Worm (Caenorhabditis elegans): Measurements from ENCODE around the gene best-16.

best-16 gene

DNA sequence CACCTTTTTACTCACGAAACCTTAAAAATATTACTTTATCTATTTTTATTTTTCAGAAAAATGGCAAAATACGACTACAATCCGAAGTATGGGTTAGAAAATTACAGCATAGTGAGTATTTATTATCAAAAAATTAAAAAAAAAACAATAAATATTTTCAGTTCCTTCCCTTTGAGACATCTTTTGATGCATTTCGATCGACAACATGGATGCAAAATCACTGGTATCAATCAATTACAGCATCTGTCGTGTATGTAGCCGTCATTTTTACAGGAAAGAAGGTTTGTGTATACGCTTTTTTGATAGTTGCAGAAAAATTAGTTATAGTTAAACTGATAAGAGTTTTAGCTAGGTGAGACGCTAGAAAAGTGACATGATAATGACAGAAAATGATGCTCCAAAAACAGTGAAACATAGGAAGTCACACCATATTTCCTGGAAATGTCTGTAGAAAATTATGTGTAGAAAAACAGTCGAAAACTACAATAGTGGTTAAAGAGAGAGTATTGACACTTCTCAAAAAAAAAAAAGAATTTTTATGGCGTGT lies 42.1 kb upstream of the best-16 start, which contains the start of gene elo-3:
TSS of gene elo-3 (plus strand) at position 51 of the 547 bp plus-strand sequence.
- no peak for TF ChIP-seq nhr-42 (GFP tag; IDR thresholded peaks at IDR 0.05)
- TF ChIP-seq dmd-6 (GFP tag; IDR thresholded peaks at IDR 0.05), result peak; percentile 92
- TF ChIP-seq F10B5.3 (tag; optimal IDR thresholded peaks at IDR 0.05), result no peak
- TF ChIP-seq Y48G9A.11 (GFP tag; IDR thresholded peaks at IDR 0.05), result no peak
- no peak for TF ChIP-seq snpc-1.2 (GFP tag; IDR thresholded peaks at IDR 0.05)
- peak; percentile 67 for TF ChIP-seq nhr-28 (tag; optimal IDR thresholded peaks at IDR 0.05)
- TF ChIP-seq php-3 (GFP tag; IDR thresholded peaks at IDR 0.05), result peak; percentile 47; the same call in 1 of the 2 replicates
- TF ChIP-seq nhr-10 (tag; optimal IDR thresholded peaks at IDR 0.05), result no peak
- no peak for TF ChIP-seq ztf-11 (tag; optimal IDR thresholded peaks at IDR 0.05)
- TF ChIP-seq mxl-2 (GFP tag; conservative IDR thresholded peaks at IDR 0.05), result no peak
- TF ChIP-seq nhr-102 (tag; optimal IDR thresholded peaks at IDR 0.05), result peak; percentile 41
- TF ChIP-seq T20F7.1 (GFP tag; optimal IDR thresholded peaks at IDR 0.05), result no peak
- no peak for TF ChIP-seq dpl-1 (GFP tag; optimal IDR thresholded peaks at IDR 0.05)
- no peak for TF ChIP-seq nhr-237 (tag; optimal IDR thresholded peaks at IDR 0.05)
- peak; percentile 75 for TF ChIP-seq pqm-1 (tag; optimal IDR thresholded peaks at IDR 0.05)
- no peak for TF ChIP-seq jun-1 (tag; optimal IDR thresholded peaks at IDR 0.05)
- peak; percentile 77; the same call in 1 of the 2 replicates for TF ChIP-seq tra-1 (GFP tag; IDR thresholded peaks at IDR 0.05)
- TF ChIP-seq ctbp-1 (GFP tag; IDR thresholded peaks at IDR 0.05), result no peak
- no peak for TF ChIP-seq daf-16 (GFP tag; optimal IDR thresholded peaks at IDR 0.05)
- TF ChIP-seq daf-16 (tag; optimal IDR thresholded peaks at IDR 0.05), result peak; percentile 51
- no peak for TF ChIP-seq nhr-25 (tag; optimal IDR thresholded peaks at IDR 0.05; ENCODE audit: borderline replicate concordance, insufficient read depth)
- peak; percentile 15 for TF ChIP-seq hlh-11 (tag; optimal IDR thresholded peaks at IDR 0.05)
- TF ChIP-seq aha-1 (tag), result peak; percentile 26
- TF ChIP-seq unc-62 (GFP tag; optimal IDR thresholded peaks at IDR 0.05 in 1 of 2), result peak in 1 of 2 experiments; percentile 68
- no peak for TF ChIP-seq unc-62 (tag; optimal IDR thresholded peaks at IDR 0.05)
- peak; percentile 65; the same call in 1 of the 2 replicates for TF ChIP-seq lin-1 (GFP tag; IDR thresholded peaks at IDR 0.05)
- TF ChIP-seq mdt-29 (GFP tag; IDR thresholded peaks at IDR 0.05), result no peak
- no peak for TF ChIP-seq madf-5 (GFP tag; IDR thresholded peaks at IDR 0.05)

DNA sequence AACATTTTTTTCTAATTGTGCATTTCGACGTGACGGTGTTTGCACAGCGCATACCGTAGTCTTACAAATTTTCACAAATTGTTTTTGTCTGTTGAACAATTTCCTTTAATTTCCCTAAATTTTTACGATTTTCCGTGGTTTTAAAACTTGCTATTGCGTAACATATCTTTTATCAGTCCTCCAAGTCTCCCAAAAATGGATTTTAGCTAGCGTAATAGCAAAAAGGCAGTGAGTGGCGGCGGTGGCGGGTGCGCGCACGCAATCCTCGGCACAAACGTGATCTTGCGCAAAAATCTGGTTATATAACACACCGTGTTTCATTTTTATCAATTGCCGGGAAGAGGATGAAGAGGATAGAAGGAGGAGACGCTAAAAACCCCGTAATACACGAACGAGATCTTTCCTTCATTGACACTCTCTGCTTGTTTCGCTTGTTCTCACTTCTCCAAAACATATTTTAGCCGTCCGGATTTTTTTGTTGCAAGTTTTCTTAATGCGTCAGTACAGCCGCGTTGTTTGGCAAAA lies 40.7 kb upstream of the best-16 start:
- TF ChIP-seq saeg-2 (GFP tag; IDR thresholded peaks at IDR 0.05), result no peak
- no peak for TF ChIP-seq unc-130 (GFP tag; optimal IDR thresholded peaks at IDR 0.05)
- TF ChIP-seq aha-1 (tag), result no peak
- TF ChIP-seq F44E2.7 (GFP tag; IDR thresholded peaks at IDR 0.05), result no peak
- no peak for TF ChIP-seq hlh-30 (tag; optimal IDR thresholded peaks at IDR 0.05; ENCODE audit: insufficient read depth)
- no peak for TF ChIP-seq unc-39 (tag; optimal IDR thresholded peaks at IDR 0.05)
- no peak for TF ChIP-seq fos-1 (tag; optimal IDR thresholded peaks at IDR 0.05)
- no peak for TF ChIP-seq mep-1 (tag; optimal IDR thresholded peaks at IDR 0.05)
- 0 out of 2 replicates have a peak, but pooled peaks have one; percentile 7 for TF ChIP-seq php-3 (GFP tag; IDR thresholded peaks at IDR 0.05)
- no peak for TF ChIP-seq F37D6.2 (tag; optimal IDR thresholded peaks at IDR 0.05)
- TF ChIP-seq nhr-25 (tag; optimal IDR thresholded peaks at IDR 0.05; ENCODE audit: borderline replicate concordance, insufficient read depth), result no peak
- TF ChIP-seq nhr-11 (tag; optimal IDR thresholded peaks at IDR 0.05), result no peak
- peak; percentile 52 for TF ChIP-seq mxl-3 (GFP tag; optimal IDR thresholded peaks at IDR 0.05)
- no peak for TF ChIP-seq Y75B8A.6 (GFP tag; IDR thresholded peaks at IDR 0.05)
- no peak for TF ChIP-seq ces-1 (GFP tag; optimal IDR thresholded peaks at IDR 0.05)
- TF ChIP-seq attf-4 (tag; optimal IDR thresholded peaks at IDR 0.05), result no peak
- no peak for TF ChIP-seq T20F7.1 (GFP tag; optimal IDR thresholded peaks at IDR 0.05)
- no peak for TF ChIP-seq dmd-9 (GFP tag; IDR thresholded peaks at IDR 0.05)
- no peak for TF ChIP-seq daf-16 (GFP tag; optimal IDR thresholded peaks at IDR 0.05)
- no peak for TF ChIP-seq daf-16 (tag; optimal IDR thresholded peaks at IDR 0.05)
- peak; percentile 20 for TF ChIP-seq hlh-11 (tag; optimal IDR thresholded peaks at IDR 0.05)
- no peak for TF ChIP-seq madf-5 (GFP tag; IDR thresholded peaks at IDR 0.05)
- TF ChIP-seq ceh-44 (GFP tag; IDR thresholded peaks at IDR 0.05), result no peak
- no peak for TF ChIP-seq hif-1 (tag; optimal IDR thresholded peaks at IDR 0.05)
- TF ChIP-seq rbr-2 (tag; optimal IDR thresholded peaks at IDR 0.05), result no peak
- no peak for TF ChIP-seq ztf-11 (tag; optimal IDR thresholded peaks at IDR 0.05)
- no peak for TF ChIP-seq ZK546.5 (tag; optimal IDR thresholded peaks at IDR 0.05)
- no peak for TF ChIP-seq F49E8.2 (tag; optimal IDR thresholded peaks at IDR 0.05; ENCODE audit: borderline replicate concordance)
- TF ChIP-seq lir-3 (tag; optimal IDR thresholded peaks at IDR 0.05), result no peak
- TF ChIP-seq ceh-62 (tag; optimal IDR thresholded peaks at IDR 0.05), result no peak
- TF ChIP-seq dmd-8 (GFP tag; IDR thresholded peaks at IDR 0.05), result no peak

Measured in whole organism, L4 larva.